Fruit fly (Drosophila melanogaster): ENCODE data around the gene CG33299.

dm6 chr2L:9695723-9696122 is 39.3 kb downstream of the CG33299 start:
- no peak for TF ChIP-seq CTCF (optimal IDR thresholded peaks at IDR 0.05)
- TF ChIP-seq CG8478 (optimal IDR thresholded peaks at IDR 0.05): no peak
